Worm (Caenorhabditis elegans): ENCODE results near the gene H10D18.5.

ce11 chrV:3841462-3841861, 9.9 kb upstream of the H10D18.5 start:
- TF ChIP-seq dao-5 (tag; optimal IDR thresholded peaks at IDR 0.05), result no peak
- no peak for TF ChIP-seq him-1 (tag; optimal IDR thresholded peaks at IDR 0.05)

Data from whole organism, L4/young adult.